Worm (Caenorhabditis elegans) whole organism, young adult: ENCODE measurements around the gene lir-2.

Source experiments
- B0261.1 ChIP-seq: sonication (generic microtip); optimal IDR thresholded peaks from 2 replicates; lab custom pipeline; 2016; ENCODE audit warnings: mild to moderate bottlenecking, missing genetic modification characterization, moderate library complexity, missing compliant biosample characterization
- C06A6.2 ChIP-seq: fragments of 200-800 bp; sonication (Bioruptor generic); conservative IDR thresholded peaks from 2 replicates; pipeline ENCODE4 v1.3.6; 2022; ENCODE audit warnings: missing genetic modification characterization, missing compliant biosample characterization
- D2030.7 ChIP-seq: fragments of 200-800 bp; sonication (Bioruptor generic); IDR thresholded peaks from 2 replicates; pipeline ENCODE4 v1.3.6; 2022; ENCODE audit warnings: missing genetic modification reagents, missing genetic modification characterization, missing compliant biosample characterization
- F23B12.7 ChIP-seq: sonication (generic microtip); optimal IDR thresholded peaks from 2 replicates; lab custom pipeline; 2017; ENCODE audit warnings: missing genetic modification characterization, mild to moderate bottlenecking, missing compliant biosample characterization, antibody characterized with exemption, moderate library complexity; ENCODE audit not compliant: insufficient read depth
- F33H1.4 ChIP-seq: fragments of 200-800 bp; sonication (Bioruptor generic); IDR thresholded peaks from 2 replicates; pipeline ENCODE4 v1.3.6; 2022; ENCODE audit warnings: missing genetic modification reagents, missing genetic modification characterization, missing compliant biosample characterization
- Y53F4B.3 ChIP-seq: fragments of 200-800 bp; sonication (Bioruptor generic); IDR thresholded peaks from 2 replicates; pipeline ENCODE4 v1.3.6; 2022; ENCODE audit warnings: missing genetic modification reagents, missing genetic modification characterization, missing compliant biosample characterization
- Y67H2A.10 ChIP-seq: fragments of 200-800 bp; sonication (Bioruptor generic); conservative IDR thresholded peaks from 2 replicates; pipeline ENCODE4 v1.3.6; 2022; ENCODE audit warnings: missing genetic modification reagents, missing genetic modification characterization, missing compliant biosample characterization
- ZK185.1 ChIP-seq: sonication (generic microtip); optimal IDR thresholded peaks from 2 replicates; lab custom pipeline; 2016; ENCODE audit warnings: mild to moderate bottlenecking, missing genetic modification characterization, missing compliant biosample characterization; ENCODE audit not compliant: poor library complexity, severe bottlenecking
- cebp-1 ChIP-seq, 2 experiments: fragments of 200-800 bp in 1 of 2; sonication (Bioruptor generic) in 1 of 2; sonication (generic microtip) in 1 of 2; IDR thresholded peaks in 1 of 2; optimal IDR thresholded peaks in 1 of 2; 2 replicates each; pipeline versions ENCODE4 v1.3.6 to Lab custom; 2017 to 2022; ENCODE audit warnings: missing compliant biosample characterization in 2 of 2, missing genetic modification characterization in 2 of 2, mild to moderate bottlenecking in 1 of 2, missing genetic modification reagents in 1 of 2, moderate library complexity in 1 of 2
- ceh-27 ChIP-seq: fragments of 200-800 bp; sonication (Bioruptor generic); optimal IDR thresholded peaks from 2 replicates; lab custom pipeline; 2018; ENCODE audit warnings: mild to moderate bottlenecking, missing genetic modification characterization, moderate library complexity, missing compliant biosample characterization
- ceh-40 ChIP-seq: fragments of 200-800 bp; sonication (Bioruptor generic); IDR thresholded peaks from 2 replicates; pipeline ENCODE4 v1.3.6; 2022; ENCODE audit warnings: missing genetic modification characterization, missing compliant biosample characterization
- ceh-58 ChIP-seq: fragments of 200-800 bp; sonication (Bioruptor generic); IDR thresholded peaks from 2 replicates; pipeline ENCODE4 v1.3.6; 2022; ENCODE audit warnings: missing genetic modification characterization, missing compliant biosample characterization
- ceh-91 ChIP-seq: fragments of 200-800 bp; sonication (Bioruptor generic); IDR thresholded peaks from 2 replicates; pipeline ENCODE4 v1.3.6; 2022; ENCODE audit warnings: missing genetic modification reagents, missing genetic modification characterization, missing compliant biosample characterization
- egl-18 ChIP-seq: fragments of 200-800 bp; sonication (Bioruptor generic); IDR thresholded peaks from 2 replicates; pipeline ENCODE4 v1.3.6; 2022; ENCODE audit warnings: missing genetic modification reagents, missing genetic modification characterization, missing compliant biosample characterization
- him-1 ChIP-seq: sonication (generic microtip); optimal IDR thresholded peaks from 2 replicates; lab custom pipeline; 2016; ENCODE audit warnings: missing genotype, missing genetic modification reagents, missing genetic modification characterization, missing compliant biosample characterization
- hmg-1.2 ChIP-seq: fragments of 200-800 bp; sonication (Bioruptor generic); IDR thresholded peaks from 2 replicates; pipeline ENCODE4 v1.3.6; 2022; ENCODE audit warnings: missing genetic modification reagents, missing genetic modification characterization, missing compliant biosample characterization
- hmg-20 ChIP-seq: fragments of 200-800 bp; sonication (Bioruptor generic); IDR thresholded peaks from 2 replicates; pipeline ENCODE4 v1.3.6; 2022; ENCODE audit warnings: missing genetic modification reagents, missing genetic modification characterization, missing compliant biosample characterization
- hrde-1 ChIP-seq: sonication (generic microtip); optimal IDR thresholded peaks from 2 replicates; lab custom pipeline; 2016; ENCODE audit warnings: missing genetic modification characterization, mild to moderate bottlenecking, missing compliant biosample characterization, moderate library complexity, missing genotype, missing genetic modification reagents, borderline replicate concordance
- lir-1 ChIP-seq: fragments of 200-800 bp; sonication (Bioruptor generic); conservative IDR thresholded peaks from 2 replicates; pipeline ENCODE4 v1.3.6; 2022; ENCODE audit warnings: missing genetic modification reagents, missing genetic modification characterization, missing compliant biosample characterization
- lsy-27 ChIP-seq: sonication (generic microtip); optimal IDR thresholded peaks from 2 replicates; lab custom pipeline; 2017; ENCODE audit warnings: missing genetic modification characterization, mild to moderate bottlenecking, missing compliant biosample characterization, antibody characterized with exemption, missing genotype, borderline replicate concordance; ENCODE audit not compliant: insufficient read depth
- madf-10 ChIP-seq: sonication (generic microtip); optimal IDR thresholded peaks from 2 replicates; lab custom pipeline; 2016; ENCODE audit warnings: mild to moderate bottlenecking, missing genetic modification characterization, missing compliant biosample characterization
- madf-3 ChIP-seq: fragments of 200-800 bp; sonication (Bioruptor generic); IDR thresholded peaks from 2 replicates; pipeline ENCODE4 v1.3.6; 2022; ENCODE audit warnings: missing genetic modification reagents, missing genetic modification characterization, missing compliant biosample characterization
- madf-6 ChIP-seq: fragments of 200-800 bp; sonication (Bioruptor generic); IDR thresholded peaks from 2 replicates; pipeline ENCODE4 v1.3.6; 2022; ENCODE audit warnings: missing genetic modification reagents, missing genetic modification characterization, missing compliant biosample characterization
- mel-28 ChIP-seq: sonication (generic microtip); optimal IDR thresholded peaks from 2 replicates; lab custom pipeline; 2016; ENCODE audit warnings: borderline replicate concordance, mild to moderate bottlenecking, missing genetic modification characterization, missing compliant biosample characterization
- nfyb-1 ChIP-seq: fragments of 200-800 bp; sonication (Bioruptor generic); IDR thresholded peaks from 2 replicates; pipeline ENCODE4 v1.3.6; 2022; ENCODE audit warnings: missing genetic modification reagents, missing genetic modification characterization, missing compliant biosample characterization
- nhr-179 ChIP-seq: sonication (generic microtip); optimal IDR thresholded peaks from 2 replicates; lab custom pipeline; 2016; ENCODE audit warnings: mild to moderate bottlenecking, missing genetic modification characterization, missing compliant biosample characterization
- nhr-80 ChIP-seq: sonication (generic microtip); optimal IDR thresholded peaks from 2 replicates; lab custom pipeline; 2016; ENCODE audit warnings: missing genetic modification characterization, missing compliant biosample characterization
- rcor-1 ChIP-seq: fragments of 200-800 bp; sonication (Bioruptor generic); IDR thresholded peaks from 2 replicates; pipeline ENCODE4 v1.3.6; 2022; ENCODE audit warnings: missing genetic modification reagents, missing genetic modification characterization, missing compliant biosample characterization
- rpc-1 ChIP-seq, 2 experiments: fragments of 150-350 bp in 1 of 2; sonication (generic microtip) in 1 of 2; optimal IDR thresholded peaks; 2 replicates each; lab custom pipeline; 2014 to 2018; ENCODE audit warnings: missing biosample characterization in 1 of 2, missing genetic modification characterization in 1 of 2, missing genetic modification reagents in 1 of 2, missing genotype in 1 of 2
- sdz-38 ChIP-seq: sonication (generic microtip); optimal IDR thresholded peaks from 2 replicates; lab custom pipeline; 2016; ENCODE audit warnings: missing genotype, missing genetic modification characterization, missing compliant biosample characterization
- sptf-2 ChIP-seq: fragments of 200-800 bp; sonication (Bioruptor generic); optimal IDR thresholded peaks from 2 replicates; lab custom pipeline; 2018; ENCODE audit warnings: mild to moderate bottlenecking, missing genetic modification characterization, missing compliant biosample characterization
- tlf-1 ChIP-seq: fragments of 200-800 bp; sonication (Bioruptor generic); optimal IDR thresholded peaks from 2 replicates; lab custom pipeline; 2018; ENCODE audit warnings: mild to moderate bottlenecking, missing genetic modification characterization, missing compliant biosample characterization
- unc-130 ChIP-seq: sonication (generic microtip); optimal IDR thresholded peaks from 2 replicates; lab custom pipeline; 2016; ENCODE audit warnings: missing genetic modification reagents, missing genetic modification characterization, missing compliant biosample characterization
- zfh-2 ChIP-seq: fragments of 200-800 bp; sonication (Bioruptor generic); conservative IDR thresholded peaks from 2 replicates; pipeline ENCODE4 v1.3.6; 2022; ENCODE audit warnings: missing genetic modification reagents, missing genetic modification characterization, missing compliant biosample characterization
- ztf-25 ChIP-seq: fragments of 200-800 bp; sonication (Bioruptor generic); IDR thresholded peaks from 2 replicates; pipeline ENCODE4 v1.3.6; 2022; ENCODE audit warnings: missing genetic modification reagents, missing genetic modification characterization, missing compliant biosample characterization
- ztf-28 ChIP-seq: fragments of 200-800 bp; sonication (Bioruptor generic); IDR thresholded peaks from 2 replicates; pipeline ENCODE4 v1.3.6; 2022; ENCODE audit warnings: missing genetic modification reagents, missing genetic modification characterization, missing compliant biosample characterization
- ztf-3 ChIP-seq: fragments of 200-800 bp; sonication (Bioruptor generic); optimal IDR thresholded peaks from 2 replicates; lab custom pipeline; 2018; ENCODE audit warnings: mild to moderate bottlenecking, missing genetic modification characterization, missing compliant biosample characterization

lir-2 gene

DNA sequence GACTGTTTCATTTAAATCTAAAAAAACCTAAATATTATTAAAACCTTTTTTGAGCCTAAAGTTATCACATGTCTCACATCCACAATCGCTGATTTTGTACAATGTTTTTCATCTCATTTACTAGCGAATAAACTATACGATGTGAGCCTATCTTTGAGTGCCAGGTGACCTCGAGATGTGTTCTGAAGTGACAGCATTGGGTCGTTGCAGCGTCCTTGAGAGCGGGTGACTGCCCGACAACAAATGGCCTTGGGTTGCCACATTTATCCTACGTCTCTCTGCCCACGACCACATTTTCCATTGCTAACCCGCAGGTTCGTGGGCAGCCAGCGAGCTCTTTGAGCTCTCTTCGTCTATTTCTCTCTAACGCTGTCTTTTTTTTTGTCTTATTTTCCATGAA lies at the start of gene lir-2:
lir-2 (plus strand) TSS at position 301 of the 400 bp plus-strand sequence.
- no peak for TF ChIP-seq tlf-1 (GFP tag; lab: Kevin White, UChicago)
- no peak for TF ChIP-seq unc-130 (GFP tag; lab: Kevin White, UChicago)
- no peak for TF ChIP-seq nfyb-1 (GFP tag; lab: Robert Waterston, UW)
- TF ChIP-seq egl-18 (GFP tag; lab: Robert Waterston, UW) = no peak
- peak; percentile 21; the same call in 1 of the 2 replicates for TF ChIP-seq rcor-1 (GFP tag; lab: Robert Waterston, UW)
- TF ChIP-seq mel-28 (tag; lab: Kevin White, UChicago) = no peak
- peak; percentile 10 for TF ChIP-seq ceh-27 (GFP tag; lab: Kevin White, UChicago)
- 0 out of 2 replicates have a peak, but pooled peaks have one; percentile 28 for TF ChIP-seq madf-3 (GFP tag; lab: Robert Waterston, UW)
- TF ChIP-seq cebp-1 (GFP tag; IDR thresholded peaks at IDR 0.05; lab: Robert Waterston, UW) = no peak
- TF ChIP-seq cebp-1 (tag; optimal IDR thresholded peaks at IDR 0.05; lab: Kevin White, UChicago) = peak; percentile 20
- peak; percentile 10 for TF ChIP-seq hrde-1 (tag; lab: Kevin White, UChicago)
- TF ChIP-seq zfh-2 (GFP tag; lab: Robert Waterston, UW) = 0 out of 2 replicates have a peak, but pooled peaks have one; percentile 22
- no peak for TF ChIP-seq madf-10
- no peak for TF ChIP-seq F33H1.4 (GFP tag; lab: Robert Waterston, UW)
- TF ChIP-seq Y53F4B.3 (GFP tag; lab: Robert Waterston, UW) = no peak
- TF ChIP-seq ztf-3 (GFP tag; lab: Kevin White, UChicago) = no peak
- peak; percentile 29; the same call in 1 of the 2 replicates for TF ChIP-seq hmg-1.2 (GFP tag; lab: Robert Waterston, UW)
- 0 out of 2 replicates have a peak, but pooled peaks have one; percentile 19 for TF ChIP-seq madf-6 (GFP tag; lab: Robert Waterston, UW)
- TF ChIP-seq sdz-38 (tag; lab: Kevin White, UChicago) = no peak
- TF ChIP-seq, all 124 proteins: peak for 8

- no peak for TF ChIP-seq lsy-27 (tag; lab: Kevin White, UChicago)
- peak; percentile 52 for TF ChIP-seq nhr-80 (tag; lab: Kevin White, UChicago)
- TF ChIP-seq him-1 (tag; lab: Kevin White, UChicago) = peak; percentile 2
- TF ChIP-seq B0261.1 (tag; lab: Kevin White, UChicago) = no peak
- TF ChIP-seq Y67H2A.10 (GFP tag; lab: Robert Waterston, UW) = no peak
- no peak for TF ChIP-seq nhr-179
- no peak for TF ChIP-seq ceh-91 (GFP tag; lab: Robert Waterston, UW)
- TF ChIP-seq hmg-20 (GFP tag; lab: Robert Waterston, UW) = no peak
Observed at ce11 chrII:7618212-7618611, 48.9 kb upstream of the lir-2 start.

ce11 chrII:7620413-7620812 lies 46.7 kb upstream of the lir-2 start, which contains the start of gene R07G3.8:
Gene R07G3.8 (minus strand): TSS chrII:7620513.
- TF ChIP-seq F33H1.4 (GFP tag; lab: Robert Waterston, UW) (no peak), sptf-2 (GFP tag; lab: Kevin White, UChicago) (no peak), tlf-1 (GFP tag; lab: Kevin White, UChicago) (no peak), D2030.7 (GFP tag; lab: Robert Waterston, UW) (no peak), rpc-1 (optimal IDR thresholded peaks at IDR 0.05; lab: Kevin White, UChicago) (no peak), rpc-1 (tag; optimal IDR thresholded peaks at IDR 0.05; lab: Kevin White, UChicago) (no peak), F23B12.7 (tag; lab: Kevin White, UChicago) (no peak), ceh-40 (no peak), ZK185.1 (tag; lab: Kevin White, UChicago) (no peak), C06A6.2 (GFP tag; lab: Robert Waterston, UW) (no peak), ztf-28 (no peak), lir-1 (GFP tag; lab: Robert Waterston, UW) (no peak), ztf-25 (no peak), ceh-58 (GFP tag; lab: Robert Waterston, UW) (no peak)
